Fruit fly (Drosophila melanogaster) whole organism, embryonic: Measurements from ENCODE around the gene CG6055.

Source experiments
- B-H1 ChIP-seq: fragments of 200-800 bp; sonication (Bioruptor generic); IDR thresholded peaks from 3 replicates; pipeline ENCODE4 v1.3.6; 2022; ENCODE audit warnings: missing biosample characterization, missing genetic modification characterization
- Bteb2 ChIP-seq: fragments of 200-800 bp; sonication (Bioruptor generic); optimal IDR thresholded peaks from 2 replicates; lab custom pipeline; 2016; ENCODE audit warnings: missing biosample characterization, missing genetic modification characterization
- C15 ChIP-seq: fragments of 200-800 bp; sonication (Bioruptor generic); IDR thresholded peaks from 3 replicates; pipeline ENCODE4 v1.3.6; 2022; ENCODE audit warnings: missing biosample characterization, missing genetic modification characterization
- CG13123 ChIP-seq: fragments of 200-800 bp; sonication (Bioruptor generic); optimal IDR thresholded peaks from 2 replicates; lab custom pipeline; 2016; ENCODE audit warnings: missing biosample characterization, missing genetic modification characterization
- CG13296 ChIP-seq: fragments of 200-800 bp; sonication (Bioruptor generic); optimal IDR thresholded peaks from 3 replicates; lab custom pipeline; 2018; ENCODE audit warnings: missing biosample characterization, mild to moderate bottlenecking, missing genetic modification characterization
- CG15073 ChIP-seq: fragments of 200-800 bp; sonication (Bioruptor generic); optimal IDR thresholded peaks from 2 replicates; lab custom pipeline; 2016; ENCODE audit warnings: missing biosample characterization, missing genetic modification characterization
- CG17385 ChIP-seq: fragments of 200-800 bp; sonication (Bioruptor generic); optimal IDR thresholded peaks from 3 replicates; lab custom pipeline; 2018; ENCODE audit warnings: missing biosample characterization, mild to moderate bottlenecking, missing genetic modification characterization
- CG17612 ChIP-seq: fragments of 200-800 bp; sonication (Bioruptor generic); IDR thresholded peaks from 2 replicates; pipeline ENCODE4 v1.3.6; 2022; ENCODE audit warnings: missing biosample characterization, missing genetic modification characterization
- CG1792 ChIP-seq: fragments of 200-800 bp; sonication (Bioruptor generic); optimal IDR thresholded peaks from 2 replicates; lab custom pipeline; 2016; ENCODE audit warnings: missing biosample characterization, missing genetic modification characterization
- CG18262 ChIP-seq: fragments of 200-800 bp; optimal IDR thresholded peaks from 3 replicates; lab custom pipeline; 2019; ENCODE audit warnings: missing biosample characterization, mild to moderate bottlenecking, missing genetic modification characterization, moderate library complexity
- CG2712 ChIP-seq: fragments of 200-800 bp; optimal IDR thresholded peaks from 3 replicates; lab custom pipeline; 2019; ENCODE audit warnings: missing biosample characterization, mild to moderate bottlenecking, missing genetic modification characterization, moderate library complexity
- CG30403 ChIP-seq: fragments of 200-800 bp; sonication (Bioruptor generic); optimal IDR thresholded peaks from 3 replicates; lab custom pipeline; 2016; ENCODE audit warnings: missing biosample characterization, missing genetic modification characterization
- CG3281 ChIP-seq: fragments of 200-800 bp; sonication (Bioruptor generic); optimal IDR thresholded peaks from 3 replicates; lab custom pipeline; 2017; ENCODE audit warnings: missing biosample characterization, mild to moderate bottlenecking, missing genetic modification characterization
- CG42726 ChIP-seq: fragments of 200-800 bp; sonication (Bioruptor generic); IDR thresholded peaks from 2 replicates; pipeline ENCODE4 v1.3.6; 2022; ENCODE audit warnings: missing biosample characterization, missing genetic modification characterization; ENCODE audit not compliant: partially characterized antibody
- CG43689 ChIP-seq: fragments of 200-800 bp; sonication (Bioruptor generic); IDR thresholded peaks from 2 replicates; pipeline ENCODE4 v1.3.6; 2022; ENCODE audit warnings: missing biosample characterization, missing genetic modification characterization
- CG4424 ChIP-seq: fragments of 200-800 bp; sonication (Bioruptor generic); optimal IDR thresholded peaks from 3 replicates; lab custom pipeline; 2016; ENCODE audit warnings: missing biosample characterization, missing genetic modification characterization
- CG4730 ChIP-seq: fragments of 200-800 bp; sonication (Bioruptor generic); IDR thresholded peaks from 2 replicates; pipeline ENCODE4 v1.3.6; 2022; ENCODE audit warnings: missing biosample characterization, missing genetic modification characterization
- CG7556 ChIP-seq: fragments of 200-800 bp; sonication (Bioruptor generic); optimal IDR thresholded peaks from 2 replicates; lab custom pipeline; 2017; ENCODE audit warnings: missing biosample characterization, mild to moderate bottlenecking, missing genetic modification characterization
- CG8089 ChIP-seq: fragments of 200-800 bp; sonication (Bioruptor generic); optimal IDR thresholded peaks from 3 replicates; lab custom pipeline; 2016; ENCODE audit warnings: missing biosample characterization, missing genetic modification characterization
- CG8290 ChIP-seq, 3 experiments: fragments of 200-800 bp; sonication (Bioruptor generic); optimal IDR thresholded peaks; 2 replicates each; lab custom pipeline; 2016 to 2019; ENCODE audit warnings: missing biosample characterization in 3 of 3, missing genetic modification characterization in 3 of 3, mild to moderate bottlenecking in 2 of 3, moderate library complexity in 1 of 3
- CG8388 ChIP-seq: fragments of 200-800 bp; sonication (Bioruptor generic); optimal IDR thresholded peaks from 2 replicates; lab custom pipeline; 2019; ENCODE audit warnings: missing biosample characterization, mild to moderate bottlenecking, missing genetic modification characterization, moderate library complexity
- Chrac-16 ChIP-seq: fragments of 200-800 bp; sonication (Bioruptor generic); optimal IDR thresholded peaks from 3 replicates; lab custom pipeline; 2016; ENCODE audit warnings: missing biosample characterization, missing genetic modification characterization
- CoRest ChIP-seq: fragments of 200-800 bp; sonication (Bioruptor generic); optimal IDR thresholded peaks from 3 replicates; lab custom pipeline; 2018; ENCODE audit warnings: missing biosample characterization, mild to moderate bottlenecking, missing genetic modification characterization, moderate library complexity
- Ets97D ChIP-seq: fragments of 200-800 bp; sonication (Bioruptor generic); optimal IDR thresholded peaks from 3 replicates; lab custom pipeline; 2016; ENCODE audit warnings: missing biosample characterization, missing genetic modification characterization
- Hr78 ChIP-seq, 2 experiments: fragments of 200-800 bp in 1 of 2; fragments of >200 bp in 1 of 2; sonication (Bioruptor generic) in 1 of 2; optimal IDR thresholded peaks; 2 replicates each; lab custom pipeline; 2017 to 2019; ENCODE audit warnings: missing biosample characterization in 2 of 2, missing genetic modification characterization in 2 of 2, mild to moderate bottlenecking in 1 of 2, moderate library complexity in 1 of 2
- Jarid2 ChIP-seq: fragments of 200-800 bp; sonication (Bioruptor generic); optimal IDR thresholded peaks from 3 replicates; lab custom pipeline; 2017; ENCODE audit warnings: mild to moderate bottlenecking, missing biosample characterization, missing genetic modification reagents, missing genetic modification characterization
- Mad ChIP-seq: fragments of 200-800 bp; sonication (Bioruptor generic); optimal IDR thresholded peaks from 2 replicates; lab custom pipeline; 2016; ENCODE audit warnings: missing biosample characterization, missing genetic modification characterization
- Med ChIP-seq: fragments of 200-800 bp; sonication (Bioruptor generic); peaks from one replicate; lab custom pipeline; 2016; ENCODE audit warnings: missing biosample characterization, missing genetic modification characterization, mild to moderate bottlenecking, inconsistent platforms, moderate library complexity
- NC2β ChIP-seq: fragments of 200-800 bp; sonication (Bioruptor generic); optimal IDR thresholded peaks from 2 replicates; lab custom pipeline; 2016; ENCODE audit warnings: missing biosample characterization, missing genetic modification characterization
- Pdp1 ChIP-seq, 2 experiments: fragments of 200-800 bp; sonication (Bioruptor generic); optimal IDR thresholded peaks; 3 replicates each; lab custom pipeline; 2016; ENCODE audit warnings: missing biosample characterization in 2 of 2, missing genetic modification characterization in 2 of 2, mild to moderate bottlenecking in 1 of 2, moderate library complexity in 1 of 2
- Rfx ChIP-seq: fragments of 200-800 bp; sonication (Bioruptor generic); IDR thresholded peaks from 2 replicates; pipeline ENCODE4 v1.3.6; 2022; ENCODE audit warnings: missing biosample characterization, missing genetic modification characterization
- Sin3A ChIP-seq: fragments of >200 bp; optimal IDR thresholded peaks from 2 replicates; lab custom pipeline; 2018
- Tbp ChIP-seq: fragments of >200 bp; optimal IDR thresholded peaks from 2 replicates; lab custom pipeline; 2018; ENCODE audit warnings: missing biosample characterization, missing genetic modification characterization
- Trl ChIP-seq, 3 experiments: fragments of >200 bp in 2 of 3; fragments of 200-800 bp in 1 of 3; sonication (Bioruptor generic) in 1 of 3; optimal IDR thresholded peaks; 2 replicates in 1 of 3; 3 replicates in 2 of 3; lab custom pipeline; 2016 to 2017; ENCODE audit warnings: missing biosample characterization in 1 of 3, missing genetic modification characterization in 1 of 3
- ato ChIP-seq: fragments of 200-800 bp; sonication (Bioruptor generic); IDR thresholded peaks from 2 replicates; pipeline ENCODE4 v1.3.6; 2022; ENCODE audit warnings: missing biosample characterization, missing genetic modification characterization; ENCODE audit not compliant: partially characterized antibody
- bcd ChIP-seq: fragments of 200-800 bp; sonication (Bioruptor generic); optimal IDR thresholded peaks from 2 replicates; lab custom pipeline; 2017; ENCODE audit warnings: missing biosample characterization, mild to moderate bottlenecking, missing genetic modification characterization
- crp ChIP-seq, 2 experiments: fragments of 200-800 bp; sonication (Bioruptor generic); optimal IDR thresholded peaks; 2 replicates in 1 of 2; 3 replicates in 1 of 2; lab custom pipeline; 2017; ENCODE audit warnings: missing biosample characterization in 2 of 2, missing genetic modification characterization in 2 of 2, mild to moderate bottlenecking in 1 of 2, moderate library complexity in 1 of 2
- gem ChIP-seq: fragments of 200-800 bp; sonication (Bioruptor generic); optimal IDR thresholded peaks from 2 replicates; lab custom pipeline; 2019; ENCODE audit warnings: missing biosample characterization, mild to moderate bottlenecking, missing genetic modification characterization, moderate library complexity
- hb ChIP-seq: fragments of 200-800 bp; sonication (Bioruptor generic); IDR thresholded peaks from 3 replicates; pipeline ENCODE4 v1.3.6; 2022; ENCODE audit warnings: missing biosample characterization, missing genetic modification characterization; ENCODE audit not compliant: partially characterized antibody
- lola ChIP-seq, 3 experiments: fragments of >200 bp in 2 of 3; fragments of 200-800 bp in 1 of 3; sonication (Bioruptor generic) in 1 of 3; optimal IDR thresholded peaks; 2 replicates each; lab custom pipeline; 2017 to 2019; ENCODE audit warnings: missing biosample characterization in 3 of 3, missing genetic modification characterization in 3 of 3, mild to moderate bottlenecking in 1 of 3, moderate library complexity in 1 of 3
- oc ChIP-seq: fragments of 200-800 bp; sonication (Bioruptor generic); optimal IDR thresholded peaks from 2 replicates; lab custom pipeline; 2018; ENCODE audit warnings: missing biosample characterization, mild to moderate bottlenecking, missing genetic modification characterization, moderate library complexity
- odd ChIP-seq: fragments of 200-800 bp; sonication (Bioruptor generic); optimal IDR thresholded peaks from 2 replicates; lab custom pipeline; 2017; ENCODE audit warnings: missing biosample characterization, mild to moderate bottlenecking, missing genetic modification characterization
- otp ChIP-seq: fragments of 200-800 bp; sonication (Bioruptor generic); IDR thresholded peaks from 3 replicates; pipeline ENCODE4, ENCODE4 v1.3.6; 2022; ENCODE audit warnings: missing biosample characterization, missing genetic modification characterization
- pan ChIP-seq, 4 experiments: fragments of >200 bp in 3 of 4; fragments of 200-800 bp in 1 of 4; sonication (Bioruptor generic) in 1 of 4; optimal IDR thresholded peaks in 3 of 4; IDR thresholded peaks in 1 of 4; 2 replicates each; pipeline versions ENCODE4 v1.3.6 to Lab custom; 2017 to 2022; ENCODE audit warnings: missing biosample characterization in 2 of 4, missing genetic modification characterization in 2 of 4, mixed read lengths in 1 of 4
- pfk ChIP-seq: fragments of 200-800 bp; sonication (Bioruptor generic); optimal IDR thresholded peaks from 2 replicates; lab custom pipeline; 2018; ENCODE audit warnings: missing biosample characterization, mild to moderate bottlenecking, missing genetic modification characterization, moderate library complexity
- repo ChIP-seq: fragments of 200-800 bp; sonication (Bioruptor generic); optimal IDR thresholded peaks from 2 replicates; lab custom pipeline; 2016; ENCODE audit warnings: missing biosample characterization, missing genetic modification characterization
- ssp ChIP-seq: fragments of 200-800 bp; sonication (Bioruptor generic); IDR thresholded peaks from 2 replicates; pipeline ENCODE4 v1.3.6; 2022; ENCODE audit warnings: missing biosample characterization, missing genetic modification characterization
- unc-4 ChIP-seq: fragments of 200-800 bp; sonication (Bioruptor generic); IDR thresholded peaks from 2 replicates; pipeline ENCODE4 v1.3.6; 2022; ENCODE audit warnings: missing biosample characterization, missing genetic modification characterization; ENCODE audit not compliant: partially characterized antibody

CG6055 gene

dm6 chr2L:7512860-7513259 lies 46.5 kb downstream of the CG6055 start (continued):
- TF ChIP-seq CG3281 (GFP tag; lab: Kevin White, UChicago) = peak; percentile 69
- peak; percentile 41 for TF ChIP-seq ssp (GFP tag; lab: Robert Waterston, UW)
- peak; percentile 68 for TF ChIP-seq CoRest
- peak; percentile 4 for TF ChIP-seq CG13123 (GFP tag; lab: Kevin White, UChicago)
- no peak for TF ChIP-seq unc-4 (GFP tag; lab: Robert Waterston, UW)
- TF ChIP-seq CG1792 (GFP tag; lab: Kevin White, UChicago) = peak; percentile 18
- TF ChIP-seq CG13296 = peak; percentile 72
- TF ChIP-seq CG8388 (GFP tag; lab: Kevin White, UChicago) = peak; percentile 66
- TF ChIP-seq Sin3A = no peak
- no peak for TF ChIP-seq Trl (optimal IDR thresholded peaks at IDR 0.05; lab: Kevin White, UChicago)
- TF ChIP-seq Trl (GFP tag; optimal IDR thresholded peaks at IDR 0.05; lab: Kevin White, UChicago) = peak; percentile 89
- peak; percentile 74 for TF ChIP-seq NC2β
- 0 out of 2 replicates have a peak, but pooled peaks have one; percentile 27 for TF ChIP-seq CG17612 (GFP tag; lab: Robert Waterston, UW)
- TF ChIP-seq lola (GFP tag; optimal IDR thresholded peaks at IDR 0.05; lab: Kevin White, UChicago) = peak in 1 of 3 experiments; percentile 73
- peak; percentile 81 for TF ChIP-seq CG7556 (GFP tag; lab: Kevin White, UChicago)
- TF ChIP-seq Rfx = peak; percentile 80
- TF ChIP-seq odd = peak; percentile 43
- peak; percentile 93 for TF ChIP-seq Med (GFP tag; lab: Kevin White, UChicago)
- TF ChIP-seq Jarid2 = peak; percentile 39
- TF ChIP-seq repo (GFP tag; lab: Kevin White, UChicago) = peak; percentile 62
- peak; percentile 81 for TF ChIP-seq gem (tag; lab: Kevin White, UChicago)
- peak; percentile 67; the same call in 1 of the 3 replicates for TF ChIP-seq otp (GFP tag; lab: Robert Waterston, UW)
- no peak for TF ChIP-seq CG42726 (GFP tag; lab: Robert Waterston, UW)
- peak; percentile 22 for TF ChIP-seq CG8290 (GFP tag; optimal IDR thresholded peaks at IDR 0.05; lab: Kevin White, UChicago)
- peak in 1 of 2 experiments; percentile 36 for TF ChIP-seq CG8290 (tag; optimal IDR thresholded peaks at IDR 0.05; lab: Kevin White, UChicago)
- no peak for TF ChIP-seq oc
- TF ChIP-seq CG30403 (GFP tag; lab: Kevin White, UChicago) = peak; percentile 81
- TF ChIP-seq Chrac-16 (GFP tag; lab: Kevin White, UChicago) = peak; percentile 76
- TF ChIP-seq B-H1 = peak; percentile 42; the same call in 2 of the 3 replicates
- TF ChIP-seq Mad = peak; percentile 55
- TF ChIP-seq CG8089 (GFP tag; lab: Kevin White, UChicago) = peak; percentile 66
- TF ChIP-seq CG18262 (tag; lab: Kevin White, UChicago) = peak; percentile 84
- peak; percentile 41 for TF ChIP-seq Bteb2 (GFP tag; lab: Kevin White, UChicago)
- TF ChIP-seq pfk (GFP tag; lab: Kevin White, UChicago) = no peak
- TF ChIP-seq CG15073 = no peak
- peak; percentile 75 for TF ChIP-seq CG4424 (GFP tag; lab: Kevin White, UChicago)
- peak; percentile 87 for TF ChIP-seq CG2712
- TF ChIP-seq Ets97D (GFP tag; lab: Kevin White, UChicago) = no peak
- peak; percentile 57; the same call in 1 of the 2 replicates for TF ChIP-seq CG4730 (GFP tag; lab: Robert Waterston, UW)
- TF ChIP-seq CG43689 (GFP tag; lab: Robert Waterston, UW) = 0 out of 2 replicates have a peak, but pooled peaks have one; percentile 8
- TF ChIP-seq crp (GFP tag; optimal IDR thresholded peaks at IDR 0.05; lab: Kevin White, UChicago) = no peak
- no peak for TF ChIP-seq Tbp
- no peak for TF ChIP-seq ato (GFP tag; lab: Robert Waterston, UW)
- peak; percentile 75 for TF ChIP-seq CG17385 (GFP tag; lab: Kevin White, UChicago)
- TF ChIP-seq bcd = peak; percentile 59
- TF ChIP-seq Pdp1 (GFP tag; optimal IDR thresholded peaks at IDR 0.05; lab: Kevin White, UChicago) = peak; percentile 41 to 86
- no peak for TF ChIP-seq pan (optimal IDR thresholded peaks at IDR 0.05; lab: Kevin White, UChicago)
- TF ChIP-seq pan (GFP tag; optimal IDR thresholded peaks at IDR 0.05 in 1 of 2, IDR thresholded peaks at IDR 0.05 in 1 of 2) = peak in 1 of 2 experiments; percentile 77
- no peak for TF ChIP-seq hb (GFP tag; lab: Robert Waterston, UW)
- peak; percentile 50; the same call in 1 of the 3 replicates for TF ChIP-seq C15
- TF ChIP-seq Hr78 (GFP tag; optimal IDR thresholded peaks at IDR 0.05; lab: Kevin White, UChicago) = no peak
